Fruit fly (Drosophila melanogaster): Measurements from ENCODE around the gene Arr2.

- TF ChIP-seq Blimp-1 (GFP tag; optimal IDR thresholded peaks at IDR 0.05), result no peak
- TF ChIP-seq CG15336 (GFP tag; IDR thresholded peaks at IDR 0.05), result no peak
- TF ChIP-seq dsx (GFP tag; optimal IDR thresholded peaks at IDR 0.05; ENCODE audit: poor library complexity, severe bottlenecking), result no peak
- no peak for TF ChIP-seq Ets21C (GFP tag; optimal IDR thresholded peaks at IDR 0.05)
- no peak for TF ChIP-seq CG7368 (GFP tag; optimal IDR thresholded peaks at IDR 0.05)
- no peak for TF ChIP-seq Ets96B (tag; optimal IDR thresholded peaks at IDR 0.05)
Measured at dm6 chr3L:8680353-8680752, 31.6 kb upstream of the Arr2 start.

Data from whole organism, prepupa.